Worm (Caenorhabditis elegans): ENCODE results near the gene C50F7.5.

The C50F7.5 gene

DNA sequence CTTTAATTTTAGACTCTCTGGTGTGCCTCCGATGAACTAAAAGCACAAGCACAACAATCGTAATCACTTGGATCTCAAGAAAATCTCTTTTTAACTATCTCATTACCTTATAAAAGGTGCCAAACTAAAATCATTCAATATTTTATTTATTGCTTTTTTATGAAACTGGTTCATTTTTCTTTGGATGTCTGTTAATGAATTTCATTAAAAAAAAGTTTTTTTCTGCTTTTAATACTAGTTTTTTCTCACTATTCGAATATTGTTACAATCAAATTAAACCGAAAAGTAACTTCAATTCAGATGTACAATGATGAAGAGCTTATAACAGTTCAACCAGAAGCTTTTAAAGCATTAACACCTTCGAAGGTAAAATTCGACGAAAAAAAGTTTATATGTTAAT is 49.2 kb downstream of the C50F7.5 start, which contains the start of gene swd-2.1:
Gene swd-2.1 (plus strand): TSS at position 301 of the 400 bp plus-strand sequence.
- TF ChIP-seq ceh-6 (GFP tag; optimal IDR thresholded peaks at IDR 0.05) (no peak), sox-2 (GFP tag; IDR thresholded peaks at IDR 0.05) (no peak), pha-4 (tag; optimal IDR thresholded peaks at IDR 0.05) (no peak), eyg-1 (tag; optimal IDR thresholded peaks at IDR 0.05) (no peak), npax-4 (tag; optimal IDR thresholded peaks at IDR 0.05) (no peak), ceh-24 (tag; optimal IDR thresholded peaks at IDR 0.05) (no peak), ahr-1 (tag; optimal IDR thresholded peaks at IDR 0.05) (no peak), madf-2 (tag; optimal IDR thresholded peaks at IDR 0.05) (no peak), ceh-18 (tag; optimal IDR thresholded peaks at IDR 0.05) (no peak), ceh-34 (tag; optimal IDR thresholded peaks at IDR 0.05) (no peak), odd-2 (tag; optimal IDR thresholded peaks at IDR 0.05) (no peak), unc-3 (GFP tag; conservative IDR thresholded peaks at IDR 0.05) (no peak), unc-3 (tag; optimal IDR thresholded peaks at IDR 0.05) (no peak), fkh-6 (tag; optimal IDR thresholded peaks at IDR 0.05) (no peak), K02D7.2 (tag; optimal IDR thresholded peaks at IDR 0.05) (no peak), ceh-14 (tag; optimal IDR thresholded peaks at IDR 0.05) (no peak), hlh-8 (tag; optimal IDR thresholded peaks at IDR 0.05) (no peak)
